Fruit fly (Drosophila melanogaster) whole organism, embryonic: Measurements from ENCODE around the gene Tango5.
A peak's percentile ranks its signal among the peaks of the same experiment; 100 is the strongest.

Source experiments
- Antp ChIP-seq: fragments of 200-800 bp; sonication (Bioruptor generic); optimal IDR thresholded peaks from 3 replicates; lab custom pipeline; 2016; ENCODE audit warnings: missing biosample characterization, missing genetic modification characterization
- Bgb ChIP-seq: fragments of 200-800 bp; sonication (Bioruptor generic); IDR thresholded peaks from 2 replicates; pipeline ENCODE4 v1.3.6; 2022; ENCODE audit warnings: missing biosample characterization, missing genetic modification characterization; ENCODE audit not compliant: partially characterized antibody
- CG10431 ChIP-seq: fragments of 200-800 bp; sonication (Bioruptor generic); optimal IDR thresholded peaks from 3 replicates; lab custom pipeline; 2018; ENCODE audit warnings: missing biosample characterization, mild to moderate bottlenecking, missing genetic modification characterization
- CG12659 ChIP-seq: fragments of 200-800 bp; sonication (Bioruptor generic); optimal IDR thresholded peaks from 3 replicates; lab custom pipeline; 2017; ENCODE audit warnings: mild to moderate bottlenecking, missing biosample characterization, missing genetic modification reagents, missing genetic modification characterization
- CG13424 ChIP-seq: fragments of 200-800 bp; sonication (Bioruptor generic); optimal IDR thresholded peaks from 2 replicates; lab custom pipeline; 2019; ENCODE audit warnings: missing biosample characterization, mild to moderate bottlenecking, missing genetic modification characterization, moderate library complexity
- CG2889 ChIP-seq: fragments of 200-800 bp; sonication (Bioruptor generic); IDR thresholded peaks from 3 replicates; pipeline ENCODE4 v1.3.6; 2022; ENCODE audit warnings: missing biosample characterization, missing genetic modification characterization
- CG31365 ChIP-seq: fragments of 200-800 bp; sonication (Bioruptor generic); optimal IDR thresholded peaks from 2 replicates; lab custom pipeline; 2018; ENCODE audit warnings: missing biosample characterization, mild to moderate bottlenecking, missing genetic modification characterization
- CG3726 ChIP-seq: fragments of 200-800 bp; sonication (Bioruptor generic); IDR thresholded peaks from 3 replicates; pipeline ENCODE4, ENCODE4 v1.3.6; 2022; ENCODE audit warnings: missing biosample characterization, missing genetic modification characterization
- CG4328 ChIP-seq: fragments of 200-800 bp; sonication (Bioruptor generic); optimal IDR thresholded peaks from 3 replicates; lab custom pipeline; 2017; ENCODE audit warnings: missing biosample characterization, missing genetic modification reagents, missing genetic modification characterization
- CG6683 ChIP-seq: fragments of 200-800 bp; sonication (Bioruptor generic); optimal IDR thresholded peaks from 2 replicates; lab custom pipeline; 2017; ENCODE audit warnings: missing biosample characterization, mild to moderate bottlenecking, missing genetic modification characterization, missing genetic modification reagents
- CG8290 ChIP-seq, 3 experiments: fragments of 200-800 bp; sonication (Bioruptor generic); optimal IDR thresholded peaks; 2 replicates each; lab custom pipeline; 2016 to 2019; ENCODE audit warnings: missing biosample characterization in 3 of 3, missing genetic modification characterization in 3 of 3, mild to moderate bottlenecking in 2 of 3, moderate library complexity in 1 of 3
- CTCF ChIP-seq: fragments of 200-800 bp; sonication (Bioruptor generic); optimal IDR thresholded peaks from 2 replicates; lab custom pipeline; 2017; ENCODE audit warnings: missing biosample characterization, mild to moderate bottlenecking, missing genetic modification characterization, moderate library complexity
- D19A ChIP-seq: fragments of 200-800 bp; optimal IDR thresholded peaks from 3 replicates; lab custom pipeline; 2019; ENCODE audit warnings: missing biosample characterization, mild to moderate bottlenecking, missing genetic modification characterization, moderate library complexity
- Deaf1 ChIP-seq: fragments of 200-800 bp; optimal IDR thresholded peaks from 3 replicates; lab custom pipeline; 2019; ENCODE audit warnings: missing biosample characterization, mild to moderate bottlenecking, missing genetic modification characterization, moderate library complexity
- Doc2 ChIP-seq: fragments of 200-800 bp; sonication (Bioruptor generic); IDR thresholded peaks from 2 replicates; pipeline ENCODE4 v1.3.6; 2022; ENCODE audit warnings: missing biosample characterization, missing genetic modification characterization
- Hey ChIP-seq: fragments of 200-800 bp; sonication (Bioruptor generic); optimal IDR thresholded peaks from 3 replicates; lab custom pipeline; 2018; ENCODE audit warnings: missing biosample characterization, mild to moderate bottlenecking, missing genetic modification characterization
- Hr39 ChIP-seq: fragments of >200 bp; optimal IDR thresholded peaks from 2 replicates; lab custom pipeline; 2017
- Lpt ChIP-seq: fragments of >200 bp; optimal IDR thresholded peaks from 2 replicates; lab custom pipeline; 2018; ENCODE audit warnings: missing biosample characterization, missing genetic modification characterization
- Mad ChIP-seq: fragments of 200-800 bp; sonication (Bioruptor generic); optimal IDR thresholded peaks from 2 replicates; lab custom pipeline; 2016; ENCODE audit warnings: missing biosample characterization, missing genetic modification characterization
- NK7.1 ChIP-seq: fragments of 200-800 bp; sonication (Bioruptor generic); optimal IDR thresholded peaks from 3 replicates; lab custom pipeline; 2016; ENCODE audit warnings: missing biosample characterization, missing genetic modification characterization
- Nf-YA ChIP-seq: fragments of 200-800 bp; sonication (Bioruptor generic); IDR thresholded peaks from 2 replicates; pipeline ENCODE4 v1.3.6; 2022; ENCODE audit warnings: missing biosample characterization, missing genetic modification characterization
- NfI ChIP-seq: fragments of 200-800 bp; sonication (Bioruptor generic); optimal IDR thresholded peaks from 3 replicates; lab custom pipeline; 2018; ENCODE audit warnings: missing biosample characterization, mild to moderate bottlenecking, missing genetic modification characterization, moderate library complexity
- Trl ChIP-seq, 3 experiments: fragments of >200 bp in 2 of 3; fragments of 200-800 bp in 1 of 3; sonication (Bioruptor generic) in 1 of 3; optimal IDR thresholded peaks; 2 replicates in 1 of 3; 3 replicates in 2 of 3; lab custom pipeline; 2016 to 2017; ENCODE audit warnings: missing biosample characterization in 1 of 3, missing genetic modification characterization in 1 of 3
- Usf ChIP-seq: fragments of 200-800 bp; sonication (Bioruptor generic); optimal IDR thresholded peaks from 2 replicates; lab custom pipeline; 2017; ENCODE audit warnings: missing genotype, missing biosample characterization, missing genetic modification characterization
- YL-1 ChIP-seq: fragments of 200-800 bp; sonication (Bioruptor generic); optimal IDR thresholded peaks from 3 replicates; lab custom pipeline; 2017; ENCODE audit warnings: missing biosample characterization, mild to moderate bottlenecking, missing genetic modification characterization
- aop ChIP-seq: fragments of 200-800 bp; sonication (Bioruptor generic); IDR thresholded peaks from 2 replicates; pipeline ENCODE4 v1.3.6; 2022; ENCODE audit warnings: missing biosample characterization, missing genetic modification characterization
- bbx ChIP-seq: fragments of 200-800 bp; sonication (Bioruptor generic); IDR thresholded peaks from 2 replicates; pipeline ENCODE4 v1.3.6; 2022; ENCODE audit warnings: missing biosample characterization, missing genetic modification characterization; ENCODE audit not compliant: partially characterized antibody
- bowl ChIP-seq: fragments of 200-800 bp; sonication (Bioruptor generic); IDR thresholded peaks from 2 replicates; pipeline ENCODE4 v1.3.6; 2022; ENCODE audit warnings: missing biosample characterization, missing genetic modification characterization
- crol ChIP-seq: fragments of 200-800 bp; sonication (Bioruptor generic); IDR thresholded peaks from 2 replicates; pipeline ENCODE4 v1.3.6; 2022; ENCODE audit warnings: missing biosample characterization, missing genetic modification characterization
- cwo ChIP-seq: fragments of 200-800 bp; sonication (Bioruptor generic); optimal IDR thresholded peaks from 3 replicates; lab custom pipeline; 2017; ENCODE audit warnings: missing biosample characterization, missing genetic modification characterization, mild to moderate bottlenecking, moderate library complexity, missing genetic modification reagents
- dm ChIP-seq: fragments of 200-800 bp; sonication (Bioruptor generic); optimal IDR thresholded peaks from 3 replicates; lab custom pipeline; 2016; ENCODE audit warnings: missing biosample characterization, missing genetic modification characterization
- dmrt11E ChIP-seq: fragments of 200-800 bp; sonication (Bioruptor generic); optimal IDR thresholded peaks from 3 replicates; lab custom pipeline; 2018; ENCODE audit warnings: missing biosample characterization, mild to moderate bottlenecking, missing genetic modification characterization, moderate library complexity
- dpn ChIP-seq, 2 experiments: fragments of 200-800 bp; sonication (Bioruptor generic); optimal IDR thresholded peaks; 3 replicates each; lab custom pipeline; 2016; ENCODE audit warnings: missing biosample characterization in 2 of 2, missing genetic modification characterization in 2 of 2
- eve ChIP-seq, 2 experiments: fragments of >200 bp; optimal IDR thresholded peaks; 2 replicates each; lab custom pipeline; 2017; ENCODE audit warnings: missing biosample characterization in 2 of 2, missing genetic modification characterization in 2 of 2
- gfzf ChIP-seq: fragments of 200-800 bp; sonication (Bioruptor generic); optimal IDR thresholded peaks from 2 replicates; lab custom pipeline; 2016; ENCODE audit warnings: missing biosample characterization, mild to moderate bottlenecking, missing genetic modification characterization, moderate library complexity
- hkb ChIP-seq, 2 experiments: fragments of 200-800 bp in 1 of 2; fragments of >200 bp in 1 of 2; sonication (Bioruptor generic) in 1 of 2; IDR thresholded peaks in 1 of 2; optimal IDR thresholded peaks in 1 of 2; 2 replicates each; pipeline versions ENCODE4 v1.3.6 to Lab custom; 2017 to 2022; ENCODE audit warnings: missing biosample characterization in 1 of 2, missing genetic modification characterization in 1 of 2
- lmd ChIP-seq: fragments of 200-800 bp; sonication (Bioruptor generic); IDR thresholded peaks from 2 replicates; pipeline ENCODE4 v1.3.6; 2022; ENCODE audit warnings: missing biosample characterization, missing genetic modification characterization
- maf-S ChIP-seq: fragments of 200-800 bp; sonication (Bioruptor generic); optimal IDR thresholded peaks from 2 replicates; lab custom pipeline; 2016; ENCODE audit warnings: missing biosample characterization, missing genetic modification characterization
- nerfin-1 ChIP-seq: fragments of 200-800 bp; sonication (Bioruptor generic); optimal IDR thresholded peaks from 3 replicates; lab custom pipeline; 2019; ENCODE audit warnings: missing biosample characterization, mild to moderate bottlenecking, missing genetic modification characterization, moderate library complexity
- pros ChIP-seq: fragments of 200-800 bp; sonication (Bioruptor generic); optimal IDR thresholded peaks from 3 replicates; lab custom pipeline; 2019; ENCODE audit warnings: missing biosample characterization, mild to moderate bottlenecking, missing genetic modification characterization, moderate library complexity
- ranshi ChIP-seq: fragments of 200-800 bp; sonication (Bioruptor generic); IDR thresholded peaks from 2 replicates; pipeline ENCODE4 v1.3.6; 2022; ENCODE audit warnings: missing biosample characterization, missing genetic modification characterization
- rib ChIP-seq: fragments of 200-800 bp; sonication (Bioruptor generic); IDR thresholded peaks from 2 replicates; pipeline ENCODE4 v1.3.6; 2022; ENCODE audit warnings: missing biosample characterization, missing genetic modification characterization
- row ChIP-seq: fragments of 200-800 bp; sonication (Bioruptor generic); IDR thresholded peaks from 3 replicates; pipeline ENCODE4 v1.3.6; 2022; ENCODE audit warnings: missing biosample characterization, missing genetic modification characterization
- so ChIP-seq: fragments of 200-800 bp; sonication (Bioruptor generic); IDR thresholded peaks from 3 replicates; pipeline ENCODE4 v1.3.6; 2022; ENCODE audit warnings: missing biosample characterization, missing genetic modification characterization
- sqz ChIP-seq: fragments of 200-800 bp; sonication (Bioruptor generic); optimal IDR thresholded peaks from 3 replicates; lab custom pipeline; 2018; ENCODE audit warnings: missing biosample characterization, mild to moderate bottlenecking, missing genetic modification characterization
- tap ChIP-seq: fragments of 200-800 bp; optimal IDR thresholded peaks from 3 replicates; lab custom pipeline; 2019; ENCODE audit warnings: missing biosample characterization, mild to moderate bottlenecking, missing genetic modification characterization, moderate library complexity
- trem ChIP-seq: fragments of 200-800 bp; optimal IDR thresholded peaks from 3 replicates; lab custom pipeline; 2019; ENCODE audit warnings: missing biosample characterization, mild to moderate bottlenecking, missing genetic modification characterization, moderate library complexity
- vfl ChIP-seq: fragments of 200-800 bp; sonication (Bioruptor generic); optimal IDR thresholded peaks from 2 replicates; lab custom pipeline; 2016; ENCODE audit warnings: missing biosample characterization, missing genetic modification characterization
- vvl ChIP-seq: fragments of 200-800 bp; sonication (Bioruptor generic); IDR thresholded peaks from 2 replicates; pipeline ENCODE4 v1.3.6; 2022; ENCODE audit warnings: missing biosample characterization, missing genetic modification characterization
- yki ChIP-seq: fragments of >200 bp; optimal IDR thresholded peaks from 3 replicates; lab custom pipeline; 2018

The Tango5 gene

DNA sequence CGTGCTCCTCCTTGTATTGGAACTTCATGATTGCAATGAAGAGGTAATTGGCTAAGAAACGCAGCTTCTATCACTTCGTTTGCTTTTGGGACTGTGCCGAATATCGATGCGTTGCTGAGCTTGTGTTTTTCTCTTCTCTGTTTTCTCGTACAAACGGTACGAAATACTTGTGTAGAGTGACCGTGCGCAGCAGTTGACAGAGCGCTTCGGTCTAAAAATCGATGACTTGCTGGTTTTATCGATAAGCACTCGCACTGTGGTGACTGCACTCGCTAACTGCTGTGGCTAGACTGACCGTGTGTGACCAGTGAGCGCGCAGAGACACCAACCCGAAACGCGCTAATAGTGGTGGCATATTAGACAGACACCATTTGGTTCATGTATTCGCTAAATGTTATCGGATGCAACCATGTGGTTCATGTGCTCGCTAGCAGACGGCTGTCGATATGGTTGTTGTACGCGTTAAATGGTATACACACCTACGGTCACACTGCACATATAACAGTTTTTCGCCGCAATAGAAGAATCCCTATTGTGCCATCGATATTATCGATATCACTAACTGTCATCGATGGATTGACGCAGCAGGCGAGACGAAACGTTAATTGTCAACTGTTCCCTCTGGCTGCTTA lies 3.9 kb upstream of the Tango5 start, which contains the start of the genes Atg8a and BTBD9 (continued):
- TF ChIP-seq Deaf1 (tag; lab: Kevin White, UChicago) (no peak), Antp (GFP tag; lab: Kevin White, UChicago) (peak; percentile 44), NfI (GFP tag; lab: Kevin White, UChicago) (peak; percentile 12), eve (GFP tag; optimal IDR thresholded peaks at IDR 0.05; lab: Kevin White, UChicago) (no peak), rib (GFP tag; lab: Robert Waterston, UW) (no peak), lmd (GFP tag; lab: Robert Waterston, UW) (peak; percentile 31; the same call in 1 of the 2 replicates), bbx (peak; percentile 85), maf-S (GFP tag; lab: Kevin White, UChicago) (peak; percentile 28), CG8290 (GFP tag; optimal IDR thresholded peaks at IDR 0.05; lab: Kevin White, UChicago) (peak; percentile 92), CG8290 (tag; optimal IDR thresholded peaks at IDR 0.05; lab: Kevin White, UChicago) (peak; percentile 42 to 96), Nf-YA (no peak), CG13424 (peak; percentile 16), Hey (tag; lab: Kevin White, UChicago) (no peak), YL-1 (GFP tag; lab: Kevin White, UChicago) (peak; percentile 46), ranshi (GFP tag; lab: Robert Waterston, UW) (no peak), D19A (tag; lab: Kevin White, UChicago) (no peak), vfl (no peak), CG12659 (GFP tag; lab: Kevin White, UChicago) (peak; percentile 93), bowl (GFP tag; lab: Robert Waterston, UW) (no peak), Trl (optimal IDR thresholded peaks at IDR 0.05; lab: Kevin White, UChicago) (no peak), Trl (GFP tag; optimal IDR thresholded peaks at IDR 0.05; lab: Kevin White, UChicago) (no peak), dpn (GFP tag; optimal IDR thresholded peaks at IDR 0.05; lab: Kevin White, UChicago) (peak; percentile 44 to 66), Hr39 (lab: Kevin White, UChicago) (no peak), Doc2 (GFP tag; lab: Robert Waterston, UW) (no peak), hkb (optimal IDR thresholded peaks at IDR 0.05; lab: Kevin White, UChicago) (peak; percentile 45), hkb (GFP tag; IDR thresholded peaks at IDR 0.05; lab: Robert Waterston, UW) (no peak; the same call in 1 of the 2 replicates), crol (GFP tag; lab: Robert Waterston, UW) (no peak), Mad (peak; percentile 53), Lpt (GFP tag; lab: Kevin White, UChicago) (no peak), NK7.1 (GFP tag; lab: Kevin White, UChicago) (no peak), so (peak; percentile 23; the same call in 1 of the 3 replicates), CG10431 (GFP tag; lab: Kevin White, UChicago) (no peak), vvl (GFP tag; lab: Robert Waterston, UW) (no peak; the same call in 1 of the 2 replicates), gfzf (peak; percentile 100), dmrt11E (tag; lab: Kevin White, UChicago) (no peak), nerfin-1 (tag; lab: Kevin White, UChicago) (no peak), CG6683 (GFP tag; lab: Kevin White, UChicago) (no peak), Usf (GFP tag; lab: Kevin White, UChicago) (no peak), yki (lab: Kevin White, UChicago) (no peak), dm (GFP tag; lab: Kevin White, UChicago) (peak; percentile 49), CG31365 (no peak), trem (tag; lab: Kevin White, UChicago) (peak; percentile 77), cwo (GFP tag; lab: Kevin White, UChicago) (peak; percentile 18), CG2889 (no peak), sqz (GFP tag; lab: Kevin White, UChicago) (no peak), CTCF (GFP tag; lab: Kevin White, UChicago) (peak; percentile 62), aop (GFP tag; lab: Robert Waterston, UW) (no peak), tap (no peak), pros (GFP tag; lab: Kevin White, UChicago) (no peak), Bgb (peak; percentile 82), row (GFP tag; lab: Robert Waterston, UW) (peak; percentile 27; the same call in 1 of the 3 replicates), CG3726 (no peak), CG4328 (no peak)
